Fruit fly (Drosophila melanogaster): ENCODE measurements around the gene Snmp1.
A peak's percentile ranks its signal among the peaks of the same experiment; 100 is the strongest.

Gene Snmp1

DNA sequence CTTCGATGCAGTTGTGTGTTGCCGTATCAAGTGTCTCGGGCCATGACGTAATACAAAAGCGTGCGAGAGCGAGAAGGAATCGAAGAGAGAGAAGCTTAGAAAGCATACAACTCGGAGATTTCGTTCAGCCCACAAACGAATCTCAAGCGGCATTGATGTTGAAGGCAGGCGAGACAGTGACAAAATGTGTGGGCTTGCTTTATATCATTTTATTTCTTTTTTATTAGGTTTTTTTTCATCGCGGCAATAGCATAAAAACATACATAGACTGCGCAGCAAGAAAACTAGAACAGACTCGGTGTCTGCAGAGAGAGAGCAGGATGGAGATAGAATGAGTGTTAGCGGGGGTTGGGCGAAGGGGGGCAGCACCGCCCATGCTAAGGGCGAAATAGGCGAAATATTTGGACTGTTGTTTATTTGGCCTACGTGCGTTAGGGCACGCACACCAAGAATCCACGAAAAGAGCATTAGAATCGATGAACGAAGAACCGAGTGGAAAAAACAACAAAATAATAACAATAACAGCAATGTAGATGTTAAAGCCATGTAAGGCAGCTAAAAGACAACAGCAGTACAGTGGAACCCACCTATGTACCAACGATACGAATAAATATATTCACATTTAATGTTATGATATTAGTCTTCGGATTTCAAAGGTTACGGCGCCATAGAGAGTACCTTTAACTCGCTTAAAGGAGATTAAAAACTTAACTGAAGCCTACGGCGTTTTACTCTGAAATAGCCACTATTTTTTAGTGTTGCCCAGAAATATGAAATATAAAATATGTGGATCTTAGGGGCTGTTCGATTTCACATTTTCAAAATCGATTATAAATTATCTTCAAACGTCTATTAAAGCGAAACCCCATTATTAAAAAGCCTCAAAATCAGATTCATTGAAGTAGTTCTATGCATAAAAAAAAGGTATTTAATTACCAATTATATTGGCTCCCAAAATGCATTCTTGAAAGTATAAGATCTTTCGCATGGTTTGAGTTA lies 19.7 kb upstream of the Snmp1 start (continued):
- peak; percentile 9 for TF ChIP-seq CG12391 (tag; optimal IDR thresholded peaks at IDR 0.05)
- peak; percentile 58 for TF ChIP-seq CG11504 (tag; optimal IDR thresholded peaks at IDR 0.05)
- TF ChIP-seq CG43689 (GFP tag; IDR thresholded peaks at IDR 0.05): no peak
- peak; percentile 47 to 97 for TF ChIP-seq Pdp1 (GFP tag; optimal IDR thresholded peaks at IDR 0.05)
- TF ChIP-seq CG13287 (GFP tag; IDR thresholded peaks at IDR 0.05; ENCODE audit: partially characterized antibody): 0 out of 2 replicates have a peak, but pooled peaks have one; percentile 6
- TF ChIP-seq chm (GFP tag; IDR thresholded peaks at IDR 0.05): no peak; the same call in none of the 2 replicates
- TF ChIP-seq grn (GFP tag; optimal IDR thresholded peaks at IDR 0.05): no peak
- peak; percentile 37 for TF ChIP-seq CG9437 (GFP tag; optimal IDR thresholded peaks at IDR 0.05)
- TF ChIP-seq CG17802 (tag; optimal IDR thresholded peaks at IDR 0.05): no peak

DNA sequence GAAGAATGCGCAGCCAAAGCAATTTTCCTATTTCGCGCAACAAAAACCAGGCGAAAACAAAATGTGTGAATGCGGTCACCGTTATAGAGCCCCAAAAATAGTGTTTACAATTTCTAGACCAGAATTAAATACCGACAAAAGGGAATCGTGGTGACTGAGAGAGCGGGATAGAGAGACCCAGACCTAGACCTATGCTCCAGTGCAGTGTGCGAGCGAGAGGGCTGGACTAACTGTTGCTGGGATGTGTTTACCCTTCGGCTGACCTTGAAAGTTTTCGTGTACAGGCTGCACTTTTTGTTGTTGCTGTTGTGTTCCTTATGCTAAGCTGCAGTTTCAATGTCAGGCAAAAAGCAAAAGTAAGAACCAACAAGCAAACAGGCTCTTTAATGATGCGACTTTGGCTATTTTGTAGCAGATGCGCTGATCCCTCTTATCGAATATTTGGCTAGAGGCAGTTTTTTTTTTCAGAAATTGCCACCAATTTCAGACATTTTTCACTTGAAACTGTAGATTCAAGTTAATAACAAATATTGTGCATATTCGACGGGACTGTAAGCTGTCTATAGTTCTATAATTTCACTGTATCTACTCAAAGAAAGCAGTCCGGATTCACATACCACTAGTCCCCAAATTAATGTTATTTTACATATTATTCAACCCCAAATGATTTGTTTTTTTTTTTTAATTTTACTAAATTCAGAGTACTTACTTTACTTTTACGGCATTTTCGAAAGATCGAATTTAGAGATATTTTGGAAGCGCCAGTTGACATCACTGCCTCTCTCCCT lies 18.8 kb upstream of the Snmp1 start:
- no peak for TF ChIP-seq corto (GFP tag; optimal IDR thresholded peaks at IDR 0.05)
- TF ChIP-seq D19B (GFP tag; optimal IDR thresholded peaks at IDR 0.05): peak; percentile 21
- TF ChIP-seq pho (GFP tag; optimal IDR thresholded peaks at IDR 0.05): peak; percentile 12
- peak; percentile 27 for TF ChIP-seq PHDP (tag; optimal IDR thresholded peaks at IDR 0.05)
- TF ChIP-seq Dbx (GFP tag; IDR thresholded peaks at IDR 0.05): peak; percentile 57; the same call in 2 of the 3 replicates
- TF ChIP-seq CG16863 (GFP tag; optimal IDR thresholded peaks at IDR 0.05): peak; percentile 28
- TF ChIP-seq CoRest (tag; optimal IDR thresholded peaks at IDR 0.05): peak; percentile 49
- no peak for TF ChIP-seq prd (optimal IDR thresholded peaks at IDR 0.05)
- peak; percentile 48; the same call in 2 of the 3 replicates for TF ChIP-seq prd (GFP tag; IDR thresholded peaks at IDR 0.05)
- peak; percentile 51 for TF ChIP-seq CG6854 (GFP tag; optimal IDR thresholded peaks at IDR 0.05)
- peak; percentile 36 for TF ChIP-seq CG6654 (GFP tag; optimal IDR thresholded peaks at IDR 0.05)
- TF ChIP-seq pfk (GFP tag; optimal IDR thresholded peaks at IDR 0.05): no peak
- peak; percentile 53 for TF ChIP-seq ERR (GFP tag; optimal IDR thresholded peaks at IDR 0.05)
- TF ChIP-seq jing (GFP tag; optimal IDR thresholded peaks at IDR 0.05): no peak
- TF ChIP-seq CG12659 (GFP tag; optimal IDR thresholded peaks at IDR 0.05): peak; percentile 46
- TF ChIP-seq CG3847 (GFP tag; IDR thresholded peaks at IDR 0.05): 0 out of 2 replicates have a peak, but pooled peaks have one; percentile 18
- peak; percentile 48; the same call in 1 of the 3 replicates for TF ChIP-seq CG17361 (GFP tag; IDR thresholded peaks at IDR 0.05)
- peak; percentile 64 for TF ChIP-seq CG7556 (GFP tag; optimal IDR thresholded peaks at IDR 0.05)
- no peak for TF ChIP-seq D (optimal IDR thresholded peaks at IDR 0.05)
- peak; percentile 51 for TF ChIP-seq D (GFP tag; optimal IDR thresholded peaks at IDR 0.05)
- TF ChIP-seq Hr51 (GFP tag; optimal IDR thresholded peaks at IDR 0.05): peak in 1 of 2 experiments; percentile 51
- peak; percentile 43 for TF ChIP-seq az2 (GFP tag; optimal IDR thresholded peaks at IDR 0.05)
- 0 out of 2 replicates have a peak, but pooled peaks have one; percentile 3 for TF ChIP-seq CG17328 (GFP tag; IDR thresholded peaks at IDR 0.05)
- TF ChIP-seq Ptx1 (GFP tag; IDR thresholded peaks at IDR 0.05): 0 out of 2 replicates have a peak, but pooled peaks have one; percentile 31
- peak; percentile 38 for TF ChIP-seq nmo (GFP tag; optimal IDR thresholded peaks at IDR 0.05)
- TF ChIP-seq kni (GFP tag; optimal IDR thresholded peaks at IDR 0.05): peak; percentile 55
- TF ChIP-seq tio (GFP tag; optimal IDR thresholded peaks at IDR 0.05): peak; percentile 48
- TF ChIP-seq CG11723 (GFP tag; optimal IDR thresholded peaks at IDR 0.05): peak; percentile 22
- TF ChIP-seq sc (optimal IDR thresholded peaks at IDR 0.05): no peak
- TF ChIP-seq sc (GFP tag; optimal IDR thresholded peaks at IDR 0.05): peak; percentile 1
- TF ChIP-seq CG9215 (GFP tag; IDR thresholded peaks at IDR 0.05): 0 out of 2 replicates have a peak, but pooled peaks have one; percentile 15
- TF ChIP-seq CG5245 (GFP tag; optimal IDR thresholded peaks at IDR 0.05): peak; percentile 15
- TF ChIP-seq ems (GFP tag; optimal IDR thresholded peaks at IDR 0.05): peak; percentile 32
- peak; percentile 17 for TF ChIP-seq grau (tag; optimal IDR thresholded peaks at IDR 0.05)
- peak; percentile 35 for TF ChIP-seq CG1602 (GFP tag; optimal IDR thresholded peaks at IDR 0.05)
- TF ChIP-seq dpn (GFP tag; optimal IDR thresholded peaks at IDR 0.05): peak; percentile 9 to 12
